Worm (Caenorhabditis elegans): Measurements from ENCODE around the gene K04C2.3.

K04C2.3 gene

ce11 chrIII:6863901-6864300 is 9.0 kb upstream of the K04C2.3 start, which contains the start of gene sma-3:
Gene sma-3 (minus strand): TSS chrIII:6863968.
- TF ChIP-seq nhr-80 (tag; optimal IDR thresholded peaks at IDR 0.05), result peak; percentile 72
- no peak for TF ChIP-seq nhr-90 (tag; optimal IDR thresholded peaks at IDR 0.05)

- TF ChIP-seq D2030.7 (GFP tag; IDR thresholded peaks at IDR 0.05) (no peak; the same call in 1 of the 2 replicates), nhr-179 (tag; optimal IDR thresholded peaks at IDR 0.05) (no peak), B0261.1 (tag; optimal IDR thresholded peaks at IDR 0.05) (no peak), ets-4 (GFP tag; optimal IDR thresholded peaks at IDR 0.05) (no peak), Y67H2A.10 (GFP tag; conservative IDR thresholded peaks at IDR 0.05) (no peak), C17E4.6 (GFP tag; IDR thresholded peaks at IDR 0.05) (no peak), egl-44 (GFP tag; IDR thresholded peaks at IDR 0.05) (no peak), lsy-27 (tag; optimal IDR thresholded peaks at IDR 0.05; ENCODE audit: borderline replicate concordance, insufficient read depth) (no peak), C06A6.2 (GFP tag; conservative IDR thresholded peaks at IDR 0.05) (no peak), egrh-3 (GFP tag; IDR thresholded peaks at IDR 0.05) (no peak), F49E8.2 (tag; optimal IDR thresholded peaks at IDR 0.05; ENCODE audit: insufficient read depth) (no peak), him-1 (tag; optimal IDR thresholded peaks at IDR 0.05) (no peak), cebp-1 (GFP tag; IDR thresholded peaks at IDR 0.05) (no peak), cebp-1 (tag; optimal IDR thresholded peaks at IDR 0.05) (no peak), mes-4 (tag; optimal IDR thresholded peaks at IDR 0.05) (no peak), madf-6 (GFP tag; IDR thresholded peaks at IDR 0.05) (no peak), nhr-80 (tag; optimal IDR thresholded peaks at IDR 0.05) (no peak), dpl-1 (GFP tag; optimal IDR thresholded peaks at IDR 0.05) (peak; percentile 47), ztf-3 (GFP tag; optimal IDR thresholded peaks at IDR 0.05) (no peak), nfya-2 (GFP tag; IDR thresholded peaks at IDR 0.05) (no peak), ceh-58 (GFP tag; IDR thresholded peaks at IDR 0.05) (no peak), F55B11.4 (tag; optimal IDR thresholded peaks at IDR 0.05; ENCODE audit: borderline replicate concordance, insufficient read depth) (no peak), akir-1 (GFP tag; optimal IDR thresholded peaks at IDR 0.05) (no peak), ceh-40 (GFP tag; IDR thresholded peaks at IDR 0.05) (no peak), unc-62 (GFP tag; optimal IDR thresholded peaks at IDR 0.05) (no peak), ztf-26 (tag; optimal IDR thresholded peaks at IDR 0.05) (no peak), rcor-1 (GFP tag; IDR thresholded peaks at IDR 0.05) (no peak), F37B4.10 (GFP tag; IDR thresholded peaks at IDR 0.05) (no peak), ztf-6 (GFP tag; IDR thresholded peaks at IDR 0.05) (no peak), mxl-1 (tag; optimal IDR thresholded peaks at IDR 0.05) (no peak), T26A5.8 (tag; optimal IDR thresholded peaks at IDR 0.05) (no peak), tlf-1 (GFP tag; optimal IDR thresholded peaks at IDR 0.05) (no peak), F23B12.7 (tag; optimal IDR thresholded peaks at IDR 0.05; ENCODE audit: insufficient read depth) (peak; percentile 37), cebp-2 (GFP tag; IDR thresholded peaks at IDR 0.05) (no peak), B0336.3 (GFP tag; IDR thresholded peaks at IDR 0.05) (no peak), mel-28 (tag; optimal IDR thresholded peaks at IDR 0.05; ENCODE audit: borderline replicate concordance) (no peak), lin-54 (GFP tag; optimal IDR thresholded peaks at IDR 0.05) (peak; percentile 49), Y95B8A.8 (GFP tag; IDR thresholded peaks at IDR 0.05) (no peak), zim-3 (tag; optimal IDR thresholded peaks at IDR 0.05) (no peak), hmg-20 (GFP tag; IDR thresholded peaks at IDR 0.05) (no peak), sptf-2 (GFP tag; optimal IDR thresholded peaks at IDR 0.05) (no peak), efl-1 (GFP tag; optimal IDR thresholded peaks at IDR 0.05) (peak; percentile 74), K12H6.12 (tag; optimal IDR thresholded peaks at IDR 0.05) (no peak), atf-7 (tag; optimal IDR thresholded peaks at IDR 0.05) (no peak), egl-18 (GFP tag; IDR thresholded peaks at IDR 0.05) (no peak), sdz-38 (tag; optimal IDR thresholded peaks at IDR 0.05) (no peak), mcd-1 (GFP tag; IDR thresholded peaks at IDR 0.05) (peak; percentile 82), nhr-120 (GFP tag; IDR thresholded peaks at IDR 0.05) (no peak)
These were observed 3.6 kb upstream of the K04C2.3 start, which contains the start of the genes cra-1 and kbp-1 for ce11 chrIII:6869268-6869667. Gene cra-1 (minus strand): TSS chrIII:6869460. Gene kbp-1 (plus strand): TSS chrIII:6869633.
